Worm (Caenorhabditis elegans): Measurements from ENCODE around the gene dhs-24.

- TF ChIP-seq ceh-18 (tag; optimal IDR thresholded peaks at IDR 0.05) (no peak), hlh-8 (tag; optimal IDR thresholded peaks at IDR 0.05) (no peak), ahr-1 (tag; optimal IDR thresholded peaks at IDR 0.05) (no peak), dve-1 (tag; optimal IDR thresholded peaks at IDR 0.05) (no peak), pha-2 (tag; optimal IDR thresholded peaks at IDR 0.05) (no peak), che-1 (tag; optimal IDR thresholded peaks at IDR 0.05) (no peak), nhr-11 (tag; optimal IDR thresholded peaks at IDR 0.05) (no peak), C38D4.7 (GFP tag; optimal IDR thresholded peaks at IDR 0.05) (no peak), ceh-2 (tag; optimal IDR thresholded peaks at IDR 0.05) (no peak)
These were observed 8.1 kb upstream of the dhs-24 start for ce11 chrV:19954491-19954890.

Data from whole organism, late embryonic.